Fruit fly (Drosophila melanogaster) whole organism, embryonic: ENCODE results near the gene Rfx.
A peak's percentile ranks its signal among the peaks of the same experiment; 100 is the strongest.

ENCODE experiments used
- ATbp ChIP-seq: fragments of 200-800 bp; sonication (Bioruptor generic); optimal IDR thresholded peaks from 2 replicates; lab custom pipeline; 2017; ENCODE audit warnings: missing biosample characterization, mild to moderate bottlenecking, missing genetic modification characterization, missing genetic modification reagents
- Antp ChIP-seq: fragments of 200-800 bp; sonication (Bioruptor generic); optimal IDR thresholded peaks from 3 replicates; lab custom pipeline; 2016; ENCODE audit warnings: missing biosample characterization, missing genetic modification characterization
- CG10267 ChIP-seq: fragments of 200-800 bp; sonication (Bioruptor generic); optimal IDR thresholded peaks from 2 replicates; lab custom pipeline; 2018; ENCODE audit warnings: missing biosample characterization, mild to moderate bottlenecking, missing genetic modification characterization, moderate library complexity
- CG10462 ChIP-seq: fragments of 200-800 bp; sonication (Bioruptor generic); optimal IDR thresholded peaks from 2 replicates; lab custom pipeline; 2016; ENCODE audit warnings: missing biosample characterization, missing genetic modification characterization
- CG10654 ChIP-seq: fragments of 200-800 bp; sonication (Bioruptor generic); optimal IDR thresholded peaks from 2 replicates; lab custom pipeline; 2016; ENCODE audit warnings: missing biosample characterization, missing genetic modification characterization
- CG11723 ChIP-seq: fragments of 200-800 bp; sonication (Bioruptor generic); optimal IDR thresholded peaks from 2 replicates; lab custom pipeline; 2017; ENCODE audit warnings: missing biosample characterization, mild to moderate bottlenecking, missing genetic modification characterization
- CG12391 ChIP-seq: fragments of 200-800 bp; sonication (Bioruptor generic); optimal IDR thresholded peaks from 3 replicates; lab custom pipeline; 2018; ENCODE audit warnings: missing biosample characterization, mild to moderate bottlenecking, missing genetic modification characterization, moderate library complexity
- CG12659 ChIP-seq: fragments of 200-800 bp; sonication (Bioruptor generic); optimal IDR thresholded peaks from 3 replicates; lab custom pipeline; 2017; ENCODE audit warnings: mild to moderate bottlenecking, missing biosample characterization, missing genetic modification reagents, missing genetic modification characterization
- CG12942 ChIP-seq: fragments of 200-800 bp; sonication (Bioruptor generic); optimal IDR thresholded peaks from 3 replicates; lab custom pipeline; 2016; ENCODE audit warnings: missing biosample characterization, missing genetic modification characterization
- CG15011 ChIP-seq: fragments of 200-800 bp; sonication (Bioruptor generic); optimal IDR thresholded peaks from 3 replicates; lab custom pipeline; 2018; ENCODE audit warnings: missing biosample characterization, mild to moderate bottlenecking, missing genetic modification characterization
- CG16813 ChIP-seq: fragments of 200-800 bp; sonication (Bioruptor generic); IDR thresholded peaks from 3 replicates; pipeline ENCODE4 v1.3.6; 2022; ENCODE audit warnings: missing biosample characterization, missing genetic modification characterization; ENCODE audit not compliant: partially characterized antibody
- CG16863 ChIP-seq: fragments of 200-800 bp; sonication (Bioruptor generic); optimal IDR thresholded peaks from 3 replicates; lab custom pipeline; 2016; ENCODE audit warnings: missing biosample characterization, missing genetic modification characterization
- CG17385 ChIP-seq: fragments of 200-800 bp; sonication (Bioruptor generic); optimal IDR thresholded peaks from 3 replicates; lab custom pipeline; 2018; ENCODE audit warnings: missing biosample characterization, mild to moderate bottlenecking, missing genetic modification characterization
- CG2712 ChIP-seq: fragments of 200-800 bp; optimal IDR thresholded peaks from 3 replicates; lab custom pipeline; 2019; ENCODE audit warnings: missing biosample characterization, mild to moderate bottlenecking, missing genetic modification characterization, moderate library complexity
- CG3163 ChIP-seq: fragments of 200-800 bp; sonication (Bioruptor generic); optimal IDR thresholded peaks from 3 replicates; lab custom pipeline; 2016; ENCODE audit warnings: missing biosample characterization, missing genetic modification characterization
- CG33213 ChIP-seq: fragments of 200-800 bp; sonication (Bioruptor generic); optimal IDR thresholded peaks from 3 replicates; lab custom pipeline; 2016; ENCODE audit warnings: missing biosample characterization, missing genetic modification characterization
- CG33557 ChIP-seq: fragments of 200-800 bp; sonication (Bioruptor generic); optimal IDR thresholded peaks from 2 replicates; lab custom pipeline; 2019; ENCODE audit warnings: missing biosample characterization, mild to moderate bottlenecking, missing genetic modification characterization, moderate library complexity
- CG6765 ChIP-seq: fragments of 200-800 bp; sonication (Bioruptor generic); optimal IDR thresholded peaks from 3 replicates; lab custom pipeline; 2017; ENCODE audit warnings: missing biosample characterization, mild to moderate bottlenecking, missing genetic modification characterization
- CG8478 ChIP-seq: fragments of >200 bp; optimal IDR thresholded peaks from 2 replicates; lab custom pipeline; 2018
- CG9876 ChIP-seq: fragments of 200-800 bp; sonication (Bioruptor generic); optimal IDR thresholded peaks from 2 replicates; lab custom pipeline; 2016; ENCODE audit warnings: missing biosample characterization, missing genetic modification characterization
- Dll ChIP-seq: fragments of 200-800 bp; sonication (Bioruptor generic); IDR thresholded peaks from 4 replicates; pipeline ENCODE4 v1.3.6; 2022; ENCODE audit warnings: missing biosample characterization, missing genetic modification characterization; ENCODE audit not compliant: partially characterized antibody
- ERR ChIP-seq: fragments of 200-800 bp; sonication (Bioruptor generic); optimal IDR thresholded peaks from 2 replicates; lab custom pipeline; 2016; ENCODE audit warnings: missing biosample characterization, missing genetic modification characterization
- Hmr ChIP-seq: fragments of 200-800 bp; sonication (Bioruptor generic); optimal IDR thresholded peaks from 3 replicates; lab custom pipeline; 2017; ENCODE audit warnings: mild to moderate bottlenecking, missing biosample characterization, missing genetic modification reagents, missing genetic modification characterization
- Lim3 ChIP-seq: fragments of 200-800 bp; sonication (Bioruptor generic); IDR thresholded peaks from 2 replicates; pipeline ENCODE4 v1.3.6; 2022; ENCODE audit warnings: missing biosample characterization, missing genetic modification characterization
- Myb ChIP-seq: fragments of 200-800 bp; sonication (Bioruptor generic); optimal IDR thresholded peaks from 2 replicates; lab custom pipeline; 2016; ENCODE audit warnings: missing biosample characterization, missing genetic modification characterization
- NK7.1 ChIP-seq: fragments of 200-800 bp; sonication (Bioruptor generic); optimal IDR thresholded peaks from 3 replicates; lab custom pipeline; 2016; ENCODE audit warnings: missing biosample characterization, missing genetic modification characterization
- Neu2 ChIP-seq: fragments of 200-800 bp; sonication (Bioruptor generic); optimal IDR thresholded peaks from 3 replicates; lab custom pipeline; 2016; ENCODE audit warnings: missing biosample characterization, missing genetic modification characterization, borderline replicate concordance
- Vsx1 ChIP-seq: fragments of 200-800 bp; sonication (Bioruptor generic); optimal IDR thresholded peaks from 2 replicates; lab custom pipeline; 2017; ENCODE audit warnings: missing biosample characterization, mild to moderate bottlenecking, missing genetic modification characterization, missing genetic modification reagents
- ap ChIP-seq: fragments of 200-800 bp; sonication (Bioruptor generic); IDR thresholded peaks from 2 replicates; pipeline ENCODE4 v1.3.6; 2022; ENCODE audit warnings: missing biosample characterization, missing genetic modification characterization
- caup ChIP-seq: fragments of 200-800 bp; sonication (Bioruptor generic); optimal IDR thresholded peaks from 3 replicates; lab custom pipeline; 2017; ENCODE audit warnings: missing biosample characterization, mild to moderate bottlenecking, missing genetic modification characterization, moderate library complexity; ENCODE audit not compliant: severe bottlenecking
- disco-r ChIP-seq: fragments of 200-800 bp; sonication (Bioruptor generic); optimal IDR thresholded peaks from 2 replicates; lab custom pipeline; 2016; ENCODE audit warnings: missing biosample characterization, missing genetic modification characterization
- dpn ChIP-seq, 2 experiments: fragments of 200-800 bp; sonication (Bioruptor generic); optimal IDR thresholded peaks; 3 replicates each; lab custom pipeline; 2016; ENCODE audit warnings: missing biosample characterization in 2 of 2, missing genetic modification characterization in 2 of 2
- eyg ChIP-seq: fragments of 200-800 bp; sonication (Bioruptor generic); optimal IDR thresholded peaks from 3 replicates; lab custom pipeline; 2016; ENCODE audit warnings: missing biosample characterization, missing genetic modification characterization
- fd64A ChIP-seq: fragments of 200-800 bp; sonication (Bioruptor generic); optimal IDR thresholded peaks from 3 replicates; lab custom pipeline; 2018; ENCODE audit warnings: missing biosample characterization, mild to moderate bottlenecking, missing genetic modification characterization
- h ChIP-seq: fragments of >200 bp; optimal IDR thresholded peaks from 2 replicates; lab custom pipeline; 2017
- her ChIP-seq: fragments of 200-800 bp; sonication (Bioruptor generic); optimal IDR thresholded peaks from 2 replicates; lab custom pipeline; 2016; ENCODE audit warnings: missing biosample characterization, missing genetic modification characterization
- hkb ChIP-seq, 2 experiments: fragments of 200-800 bp in 1 of 2; fragments of >200 bp in 1 of 2; sonication (Bioruptor generic) in 1 of 2; IDR thresholded peaks in 1 of 2; optimal IDR thresholded peaks in 1 of 2; 2 replicates each; pipeline versions ENCODE4 v1.3.6 to Lab custom; 2017 to 2022; ENCODE audit warnings: missing biosample characterization in 1 of 2, missing genetic modification characterization in 1 of 2
- ind ChIP-seq: fragments of 200-800 bp; sonication (Bioruptor generic); optimal IDR thresholded peaks from 3 replicates; lab custom pipeline; 2016; ENCODE audit warnings: missing biosample characterization, missing genetic modification characterization
- nau ChIP-seq: fragments of 200-800 bp; sonication (Bioruptor generic); optimal IDR thresholded peaks from 3 replicates; lab custom pipeline; 2017; ENCODE audit warnings: missing biosample characterization, mild to moderate bottlenecking, missing genetic modification characterization, missing genetic modification reagents
- nerfin-2 ChIP-seq: fragments of 200-800 bp; sonication (Bioruptor generic); IDR thresholded peaks from 2 replicates; pipeline ENCODE4 v1.3.6; 2022; ENCODE audit warnings: missing biosample characterization, missing genetic modification characterization; ENCODE audit not compliant: partially characterized antibody
- nmo ChIP-seq: fragments of 200-800 bp; sonication (Bioruptor generic); optimal IDR thresholded peaks from 2 replicates; lab custom pipeline; 2018; ENCODE audit warnings: missing biosample characterization, mild to moderate bottlenecking, missing genetic modification characterization, moderate library complexity
- odd ChIP-seq: fragments of 200-800 bp; sonication (Bioruptor generic); optimal IDR thresholded peaks from 2 replicates; lab custom pipeline; 2017; ENCODE audit warnings: missing biosample characterization, mild to moderate bottlenecking, missing genetic modification characterization
- org-1 ChIP-seq: fragments of 200-800 bp; sonication (Bioruptor generic); optimal IDR thresholded peaks from 2 replicates; lab custom pipeline; 2017; ENCODE audit warnings: missing biosample characterization, missing genetic modification characterization
- pita ChIP-seq: fragments of 200-800 bp; sonication (Bioruptor generic); optimal IDR thresholded peaks from 2 replicates; lab custom pipeline; 2017; ENCODE audit warnings: missing biosample characterization, mild to moderate bottlenecking, missing genetic modification characterization
- salm ChIP-seq: fragments of 200-800 bp; sonication (Bioruptor generic); optimal IDR thresholded peaks from 2 replicates; lab custom pipeline; 2018; ENCODE audit warnings: missing biosample characterization, mild to moderate bottlenecking, missing genetic modification characterization
- scrt ChIP-seq: fragments of 200-800 bp; sonication (Bioruptor generic); optimal IDR thresholded peaks from 2 replicates; lab custom pipeline; 2018; ENCODE audit warnings: missing biosample characterization, mild to moderate bottlenecking, missing genetic modification characterization, moderate library complexity
- tap ChIP-seq: fragments of 200-800 bp; optimal IDR thresholded peaks from 3 replicates; lab custom pipeline; 2019; ENCODE audit warnings: missing biosample characterization, mild to moderate bottlenecking, missing genetic modification characterization, moderate library complexity
- tx ChIP-seq: fragments of 200-800 bp; sonication (Bioruptor generic); optimal IDR thresholded peaks from 2 replicates; lab custom pipeline; 2016; ENCODE audit warnings: missing biosample characterization, missing genetic modification characterization

The Rfx gene

DNA sequence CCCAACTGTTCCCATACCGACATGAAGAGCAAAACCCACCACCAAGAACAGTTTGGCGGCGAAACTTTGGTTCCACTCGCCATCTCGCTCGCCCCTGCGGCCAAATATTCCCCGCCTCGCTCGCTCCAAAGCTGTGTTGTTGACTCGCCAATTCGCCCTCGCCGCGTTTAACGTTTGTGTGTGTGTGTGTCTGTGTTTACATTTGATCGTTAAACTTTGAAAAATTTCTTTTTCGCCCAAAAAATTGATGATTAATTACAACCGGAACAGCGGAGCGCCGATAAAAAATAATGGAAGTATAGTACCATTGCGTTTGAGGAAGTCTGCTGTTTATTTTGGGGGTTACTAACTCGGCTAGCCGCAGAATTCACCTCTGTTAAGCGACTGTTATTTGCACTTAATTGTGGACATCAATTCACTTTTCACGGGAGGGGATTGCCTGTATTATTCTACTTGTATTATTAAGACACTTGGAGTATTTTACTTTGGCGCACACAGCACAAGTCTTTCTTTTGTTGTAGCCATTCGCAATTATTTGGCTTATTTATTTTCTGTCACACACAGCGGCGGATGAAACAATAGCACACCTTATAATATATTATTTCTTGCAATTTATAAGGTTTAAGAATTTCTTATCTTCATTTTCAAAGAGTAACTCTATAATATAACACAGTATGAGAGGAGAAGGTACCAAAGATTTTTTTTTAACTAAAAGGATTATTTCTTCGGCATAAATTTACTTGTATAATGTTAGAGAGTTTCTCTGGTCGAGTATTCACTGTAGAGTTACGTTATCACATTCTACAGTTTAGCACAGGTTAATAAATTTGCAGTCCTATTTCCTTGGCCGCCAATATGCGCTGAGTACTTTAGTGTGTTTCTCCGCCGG is 26.9 kb downstream of the Rfx start (continued):
- TF ChIP-seq caup (peak; percentile 86), Hmr (peak; percentile 91), hkb (optimal IDR thresholded peaks at IDR 0.05; lab: Kevin White, UChicago) (no peak), hkb (GFP tag; IDR thresholded peaks at IDR 0.05; lab: Robert Waterston, UW) (no peak), org-1 (GFP tag; lab: Kevin White, UChicago) (peak; percentile 76), CG8478 (lab: Kevin White, UChicago) (peak; percentile 68), Lim3 (no peak), ind (GFP tag; lab: Kevin White, UChicago) (peak; percentile 78), CG12942 (peak; percentile 61), Vsx1 (GFP tag; lab: Kevin White, UChicago) (peak; percentile 79), Dll (GFP tag; lab: Robert Waterston, UW) (no peak), fd64A (peak; percentile 79), disco-r (peak; percentile 48), CG11723 (GFP tag; lab: Kevin White, UChicago) (peak; percentile 51), scrt (GFP tag; lab: Kevin White, UChicago) (peak; percentile 2), CG10462 (peak; percentile 43), dpn (GFP tag; optimal IDR thresholded peaks at IDR 0.05; lab: Kevin White, UChicago) (peak; percentile 72 to 78), CG9876 (peak; percentile 36), salm (tag; lab: Kevin White, UChicago) (peak; percentile 32), CG10654 (GFP tag; lab: Kevin White, UChicago) (peak; percentile 44), CG6765 (peak; percentile 67), eyg (GFP tag; lab: Kevin White, UChicago) (peak; percentile 63), CG16813 (GFP tag; lab: Robert Waterston, UW) (no peak), her (GFP tag; lab: Kevin White, UChicago) (peak; percentile 53), CG2712 (tag; lab: Kevin White, UChicago) (peak; percentile 82), CG12659 (GFP tag; lab: Kevin White, UChicago) (peak; percentile 91), CG12391 (peak; percentile 89), ERR (GFP tag; lab: Kevin White, UChicago) (peak; percentile 34), pita (GFP tag; lab: Kevin White, UChicago) (peak; percentile 14), h (lab: Kevin White, UChicago) (no peak), nmo (GFP tag; lab: Kevin White, UChicago) (peak; percentile 85), Myb (GFP tag; lab: Kevin White, UChicago) (peak; percentile 92), nau (peak; percentile 55), CG33557 (GFP tag; lab: Kevin White, UChicago) (peak; percentile 61), nerfin-2 (no peak), ap (GFP tag; lab: Robert Waterston, UW) (no peak), odd (GFP tag; lab: Kevin White, UChicago) (peak; percentile 81), Neu2 (GFP tag; lab: Kevin White, UChicago) (peak; percentile 24), ATbp (GFP tag; lab: Kevin White, UChicago) (peak; percentile 82), CG10267 (tag; lab: Kevin White, UChicago) (peak; percentile 67), CG3163 (GFP tag; lab: Kevin White, UChicago) (peak; percentile 30), CG15011 (peak; percentile 74), CG16863 (GFP tag; lab: Kevin White, UChicago) (peak; percentile 53), tap (peak; percentile 75), Antp (GFP tag; lab: Kevin White, UChicago) (peak; percentile 54), tx (peak; percentile 63), CG17385 (GFP tag; lab: Kevin White, UChicago) (peak; percentile 80), CG33213 (GFP tag; lab: Kevin White, UChicago) (peak; percentile 34), NK7.1 (GFP tag; lab: Kevin White, UChicago) (peak; percentile 47)
